Worm (Caenorhabditis elegans): ENCODE measurements around the gene aipl-1.

Gene aipl-1

ce11 chrV:15143798-15144197 lies 7.2 kb upstream of the aipl-1 start, which contains the start of gene K08F9.4 (continued):
- no peak for TF ChIP-seq pqm-1 (tag; optimal IDR thresholded peaks at IDR 0.05)
- no peak for TF ChIP-seq ceh-82 (tag; optimal IDR thresholded peaks at IDR 0.05)
- TF ChIP-seq jun-1 (tag; optimal IDR thresholded peaks at IDR 0.05): no peak
- no peak for TF ChIP-seq dmd-9 (GFP tag; IDR thresholded peaks at IDR 0.05)
- TF ChIP-seq egl-27 (tag; optimal IDR thresholded peaks at IDR 0.05): no peak
- no peak for TF ChIP-seq unc-62 (GFP tag; optimal IDR thresholded peaks at IDR 0.05 in 1 of 2)
- TF ChIP-seq unc-62 (tag; optimal IDR thresholded peaks at IDR 0.05): no peak
- TF ChIP-seq F37D6.2 (tag; optimal IDR thresholded peaks at IDR 0.05): no peak
- TF ChIP-seq set-16 (GFP tag; IDR thresholded peaks at IDR 0.05): no peak
- no peak for TF ChIP-seq madf-5 (GFP tag; IDR thresholded peaks at IDR 0.05)
- no peak for TF ChIP-seq zfp-2 (tag; optimal IDR thresholded peaks at IDR 0.05)
- no peak for TF ChIP-seq dve-1 (tag; optimal IDR thresholded peaks at IDR 0.05; ENCODE audit: insufficient read depth)
- no peak for TF ChIP-seq sdz-12 (GFP tag; optimal IDR thresholded peaks at IDR 0.05)
- no peak for TF ChIP-seq lir-3 (tag; optimal IDR thresholded peaks at IDR 0.05)
- TF ChIP-seq ama-1 (optimal IDR thresholded peaks at IDR 0.05): no peak
- TF ChIP-seq cey-2 (tag; optimal IDR thresholded peaks at IDR 0.05; ENCODE audit: borderline replicate concordance, insufficient read depth): no peak
- TF ChIP-seq spr-3 (GFP tag; optimal IDR thresholded peaks at IDR 0.05): no peak
- no peak for TF ChIP-seq fos-1 (tag; optimal IDR thresholded peaks at IDR 0.05)
- TF ChIP-seq Y75B8A.6 (GFP tag; IDR thresholded peaks at IDR 0.05): no peak
- no peak for TF ChIP-seq daf-12 (tag; optimal IDR thresholded peaks at IDR 0.05)
- no peak for TF ChIP-seq F49E8.2 (tag; optimal IDR thresholded peaks at IDR 0.05; ENCODE audit: borderline replicate concordance)
- TF ChIP-seq duxl-1 (tag; optimal IDR thresholded peaks at IDR 0.05; ENCODE audit: poor library complexity): peak; percentile 18
- TF ChIP-seq lin-38 (GFP tag; IDR thresholded peaks at IDR 0.05): peak; percentile 90
- TF ChIP-seq T20F7.1 (GFP tag; optimal IDR thresholded peaks at IDR 0.05): peak; percentile 32
- peak; percentile 73 for TF ChIP-seq dpl-1 (GFP tag; optimal IDR thresholded peaks at IDR 0.05)
- no peak for TF ChIP-seq aha-1 (tag)
- TF ChIP-seq lin-13 (GFP tag; optimal IDR thresholded peaks at IDR 0.05): peak; percentile 7
- peak; percentile 61 for TF ChIP-seq nhr-28 (tag; optimal IDR thresholded peaks at IDR 0.05)
- TF ChIP-seq vab-7 (GFP tag; IDR thresholded peaks at IDR 0.05): no peak
- no peak for TF ChIP-seq unc-39 (tag; optimal IDR thresholded peaks at IDR 0.05)
- TF ChIP-seq ZK337.2 (GFP tag; IDR thresholded peaks at IDR 0.05): no peak
- TF ChIP-seq pha-4 (GFP tag; IDR thresholded peaks at IDR 0.05): no peak
- no peak for TF ChIP-seq pha-4 (tag; optimal IDR thresholded peaks at IDR 0.05)
- TF ChIP-seq daf-8 (GFP tag; IDR thresholded peaks at IDR 0.05): no peak
- TF ChIP-seq rbr-2 (tag; optimal IDR thresholded peaks at IDR 0.05): no peak
- TF ChIP-seq nhr-42 (GFP tag; IDR thresholded peaks at IDR 0.05): no peak
- no peak for TF ChIP-seq nhr-25 (tag; optimal IDR thresholded peaks at IDR 0.05; ENCODE audit: borderline replicate concordance, insufficient read depth)
- no peak for TF ChIP-seq spr-1 (tag; optimal IDR thresholded peaks at IDR 0.05)
- no peak for TF ChIP-seq ceh-44 (GFP tag; IDR thresholded peaks at IDR 0.05)
- no peak for TF ChIP-seq D1046.2 (GFP tag; IDR thresholded peaks at IDR 0.05)
- no peak for TF ChIP-seq egl-43 (GFP tag; IDR thresholded peaks at IDR 0.05)
- peak; percentile 92 for TF ChIP-seq mes-2 (tag; optimal IDR thresholded peaks at IDR 0.05; ENCODE audit: poor library complexity, severe bottlenecking)
- TF ChIP-seq hmg-1.1 (GFP tag; IDR thresholded peaks at IDR 0.05): no peak
- no peak for TF ChIP-seq lin-1 (GFP tag; IDR thresholded peaks at IDR 0.05)
- TF ChIP-seq ceh-28 (tag; optimal IDR thresholded peaks at IDR 0.05): no peak

Data from whole organism, L4 larva.